Worm (Caenorhabditis elegans) whole organism, early embryonic: ENCODE data around the gene T07D1.3.

Experiments
- B0310.2 ChIP-seq: sonication (generic microtip); optimal IDR thresholded peaks from 2 replicates; lab custom pipeline; 2016; ENCODE audit warnings: mild to moderate bottlenecking, missing genetic modification characterization, missing compliant biosample characterization
- ama-1 ChIP-seq: fragments of 150-350 bp; optimal IDR thresholded peaks from 2 replicates; lab custom pipeline; 2014
- hmbx-1 ChIP-seq: sonication (generic microtip); optimal IDR thresholded peaks from 2 replicates; lab custom pipeline; 2016; ENCODE audit warnings: mild to moderate bottlenecking, missing genetic modification characterization, missing compliant biosample characterization
- tbx-37 ChIP-seq: fragments of 200-800 bp; sonication (Bioruptor generic); conservative IDR thresholded peaks from 2 replicates; pipeline ENCODE4 v1.3.6; 2022; ENCODE audit warnings: missing genetic modification reagents, missing genetic modification characterization, missing compliant biosample characterization

- no peak for TF ChIP-seq tbx-37 (GFP tag; lab: Robert Waterston, UW)
- TF ChIP-seq hmbx-1 (tag; lab: Kevin White, UChicago), result no peak
- TF ChIP-seq ama-1, result no peak
- TF ChIP-seq B0310.2 (tag; lab: Kevin White, UChicago), result no peak
Observed at ce11 chrX:2426932-2427331, 16.3 kb downstream of the T07D1.3 start.
